Worm (Caenorhabditis elegans): ENCODE results near the gene F35F11.2.
A peak's percentile ranks its signal among the peaks of the same experiment; 100 is the strongest.

Gene F35F11.2

DNA sequence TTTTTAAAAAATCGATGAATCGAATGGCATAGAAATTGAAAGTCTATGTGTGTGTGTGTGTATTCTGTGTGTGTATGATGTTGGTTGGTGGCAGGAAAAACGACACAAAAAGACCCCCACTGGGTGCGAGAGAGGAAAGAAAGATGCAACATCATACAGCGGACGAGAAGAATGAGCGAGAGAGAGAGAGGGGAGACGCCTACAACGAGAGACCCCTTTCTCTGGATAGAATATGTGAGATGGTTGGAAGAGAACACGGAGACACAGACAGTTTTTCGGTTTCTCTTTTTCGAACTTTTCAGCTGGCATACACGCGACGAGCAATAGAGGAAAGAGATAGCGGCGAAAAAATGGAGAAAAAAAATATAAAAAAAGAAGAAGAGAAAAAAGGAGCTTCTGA, 20.2 kb upstream of the F35F11.2 start (continued):
- peak; percentile 62 for TF ChIP-seq egl-27 (tag; optimal IDR thresholded peaks at IDR 0.05)
- TF ChIP-seq ZK546.5 (tag; optimal IDR thresholded peaks at IDR 0.05), result no peak
- TF ChIP-seq lin-39 (tag; optimal IDR thresholded peaks at IDR 0.05), result no peak
- no peak for TF ChIP-seq R02D3.7 (tag; optimal IDR thresholded peaks at IDR 0.05)
- no peak for TF ChIP-seq unc-39 (tag; optimal IDR thresholded peaks at IDR 0.05)
- peak; percentile 81 for TF ChIP-seq blmp-1 (tag; optimal IDR thresholded peaks at IDR 0.05; ENCODE audit: insufficient read depth)
- no peak for TF ChIP-seq nhr-77 (tag; optimal IDR thresholded peaks at IDR 0.05)
- TF ChIP-seq nhr-129 (tag; optimal IDR thresholded peaks at IDR 0.05), result peak; percentile 92
- TF ChIP-seq elt-3 (tag; optimal IDR thresholded peaks at IDR 0.05), result no peak
- peak; percentile 80 for TF ChIP-seq C34F6.9 (tag; optimal IDR thresholded peaks at IDR 0.05)
- TF ChIP-seq snpc-4 (tag; optimal IDR thresholded peaks at IDR 0.05), result peak; percentile 21
- peak; percentile 69 for TF ChIP-seq mab-5 (tag; optimal IDR thresholded peaks at IDR 0.05)
- no peak for TF ChIP-seq mbf-1 (tag; optimal IDR thresholded peaks at IDR 0.05)
- peak; percentile 41 for TF ChIP-seq Y55F3AM.14 (GFP tag; optimal IDR thresholded peaks at IDR 0.05)
- no peak for TF ChIP-seq ama-1 (optimal IDR thresholded peaks at IDR 0.05)
- no peak for TF ChIP-seq ceh-16 (tag; optimal IDR thresholded peaks at IDR 0.05)
- peak; percentile 63 for TF ChIP-seq sem-4 (tag; optimal IDR thresholded peaks at IDR 0.05)
- TF ChIP-seq sma-9 (GFP tag; optimal IDR thresholded peaks at IDR 0.05), result peak; percentile 87
- TF ChIP-seq sma-9 (tag; optimal IDR thresholded peaks at IDR 0.05), result no peak
- TF ChIP-seq unc-55 (GFP tag; optimal IDR thresholded peaks at IDR 0.05), result peak; percentile 85
- TF ChIP-seq sma-3 (GFP tag; optimal IDR thresholded peaks at IDR 0.05), result peak; percentile 25
- TF ChIP-seq lin-11 (tag; optimal IDR thresholded peaks at IDR 0.05), result peak; percentile 40
- peak; percentile 21 for TF ChIP-seq lin-13 (GFP tag; optimal IDR thresholded peaks at IDR 0.05)

DNA sequence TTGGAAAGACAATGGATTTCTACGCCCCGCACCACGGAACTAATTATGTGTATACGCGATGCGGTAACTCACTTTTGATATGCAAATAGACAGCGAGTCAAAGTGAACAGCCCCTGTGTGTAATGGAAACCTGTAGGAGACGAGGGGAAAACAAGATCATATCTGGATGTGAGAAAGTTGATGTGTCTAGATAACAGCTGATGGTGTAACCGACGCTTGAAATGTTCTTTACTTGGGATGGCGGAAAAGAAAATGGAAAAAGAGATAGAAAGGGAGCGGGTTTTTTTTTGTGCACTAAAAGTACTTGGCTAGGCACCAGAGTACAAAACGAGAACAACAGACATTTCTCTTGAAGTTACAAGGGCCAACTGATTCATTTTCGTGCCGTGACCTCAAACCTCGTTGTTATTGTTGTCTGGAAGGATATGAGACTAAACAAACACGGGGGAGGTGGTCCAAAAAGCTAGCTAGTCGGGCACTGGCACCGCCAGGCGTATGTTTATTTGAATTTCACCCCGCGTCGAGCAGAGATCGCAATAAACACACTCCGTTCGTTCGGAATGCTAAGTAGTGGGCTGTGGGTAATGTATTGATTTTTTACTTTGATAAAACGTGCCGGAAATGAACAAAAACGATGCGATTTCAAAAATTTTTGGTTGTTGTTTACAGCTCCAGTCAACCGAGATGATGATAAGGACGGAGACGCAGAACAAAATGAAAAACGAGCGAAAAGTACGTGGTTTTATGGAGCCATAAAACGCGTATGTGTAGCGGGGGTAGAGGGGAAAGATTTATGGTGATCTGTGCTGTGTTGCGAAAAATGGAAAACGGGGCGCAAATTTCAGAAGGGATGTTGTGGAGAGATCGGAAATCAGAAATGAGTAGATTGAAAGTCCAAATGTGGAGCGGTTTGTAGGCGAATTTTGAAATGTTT, 18.0 kb upstream of the F35F11.2 start:
- no peak for TF ChIP-seq nhr-6 (tag; optimal IDR thresholded peaks at IDR 0.05)
- TF ChIP-seq snpc-4 (tag; optimal IDR thresholded peaks at IDR 0.05), result no peak
- TF ChIP-seq unc-62 (GFP tag; optimal IDR thresholded peaks at IDR 0.05), result no peak
- no peak for TF ChIP-seq lsy-2 (tag; optimal IDR thresholded peaks at IDR 0.05)
- no peak for TF ChIP-seq nhr-25 (tag; optimal IDR thresholded peaks at IDR 0.05)
- TF ChIP-seq sem-4 (tag; optimal IDR thresholded peaks at IDR 0.05), result peak; percentile 52
- no peak for TF ChIP-seq nhr-129 (tag; optimal IDR thresholded peaks at IDR 0.05)
- no peak for TF ChIP-seq nhr-23 (tag; optimal IDR thresholded peaks at IDR 0.05)
- TF ChIP-seq nhr-11 (tag; optimal IDR thresholded peaks at IDR 0.05), result no peak
- no peak for TF ChIP-seq sma-3 (GFP tag; optimal IDR thresholded peaks at IDR 0.05)
- no peak for TF ChIP-seq gmeb-1 (tag; optimal IDR thresholded peaks at IDR 0.05)
- TF ChIP-seq lin-13 (GFP tag; optimal IDR thresholded peaks at IDR 0.05), result no peak
- TF ChIP-seq sma-9 (GFP tag; optimal IDR thresholded peaks at IDR 0.05), result peak; percentile 56
- TF ChIP-seq sma-9 (tag; optimal IDR thresholded peaks at IDR 0.05), result no peak
- TF ChIP-seq ztf-1 (GFP tag; conservative IDR thresholded peaks at IDR 0.05), result no peak
- TF ChIP-seq nhr-237 (tag; optimal IDR thresholded peaks at IDR 0.05), result no peak
- no peak for TF ChIP-seq ama-1 (optimal IDR thresholded peaks at IDR 0.05)
- TF ChIP-seq ztf-11 (tag; optimal IDR thresholded peaks at IDR 0.05), result no peak
- no peak for TF ChIP-seq nhr-10 (tag; optimal IDR thresholded peaks at IDR 0.05)
- TF ChIP-seq ZK546.5 (tag; optimal IDR thresholded peaks at IDR 0.05), result no peak
- no peak for TF ChIP-seq R02D3.7 (tag; optimal IDR thresholded peaks at IDR 0.05)
- TF ChIP-seq C34F6.9 (tag; optimal IDR thresholded peaks at IDR 0.05), result no peak
- TF ChIP-seq ceh-82 (tag; optimal IDR thresholded peaks at IDR 0.05), result no peak
- TF ChIP-seq dmd-4 (tag; optimal IDR thresholded peaks at IDR 0.05), result no peak
- TF ChIP-seq nhr-21 (tag; optimal IDR thresholded peaks at IDR 0.05), result no peak
- TF ChIP-seq nhr-12 (tag; optimal IDR thresholded peaks at IDR 0.05), result no peak
- TF ChIP-seq aly-2 (tag; optimal IDR thresholded peaks at IDR 0.05), result no peak
- no peak for TF ChIP-seq skn-1 (tag; optimal IDR thresholded peaks at IDR 0.05)
- no peak for TF ChIP-seq nhr-77 (tag; optimal IDR thresholded peaks at IDR 0.05)
- TF ChIP-seq mab-5 (tag; optimal IDR thresholded peaks at IDR 0.05), result peak; percentile 83
- TF ChIP-seq unc-39 (tag; optimal IDR thresholded peaks at IDR 0.05), result no peak
- TF ChIP-seq lin-11 (tag; optimal IDR thresholded peaks at IDR 0.05), result no peak
- TF ChIP-seq ceh-16 (tag; optimal IDR thresholded peaks at IDR 0.05), result no peak
- no peak for TF ChIP-seq ztf-4 (tag; optimal IDR thresholded peaks at IDR 0.05)
- peak; percentile 70 for TF ChIP-seq crh-2 (tag; optimal IDR thresholded peaks at IDR 0.05)
- TF ChIP-seq unc-55 (GFP tag; optimal IDR thresholded peaks at IDR 0.05), result peak; percentile 4
- no peak for TF ChIP-seq lin-39 (tag; optimal IDR thresholded peaks at IDR 0.05)
- TF ChIP-seq peb-1 (tag; optimal IDR thresholded peaks at IDR 0.05), result no peak
- TF ChIP-seq egl-27 (tag; optimal IDR thresholded peaks at IDR 0.05), result no peak
- no peak for TF ChIP-seq elt-1 (tag; optimal IDR thresholded peaks at IDR 0.05)
- no peak for TF ChIP-seq elt-3 (tag; optimal IDR thresholded peaks at IDR 0.05)
- no peak for TF ChIP-seq mbf-1 (tag; optimal IDR thresholded peaks at IDR 0.05)
- TF ChIP-seq alr-1 (tag; optimal IDR thresholded peaks at IDR 0.05), result no peak
- no peak for TF ChIP-seq F13H6.1 (tag; optimal IDR thresholded peaks at IDR 0.05)
- peak; percentile 64 for TF ChIP-seq blmp-1 (tag; optimal IDR thresholded peaks at IDR 0.05; ENCODE audit: insufficient read depth)
- no peak for TF ChIP-seq Y55F3AM.14 (GFP tag; optimal IDR thresholded peaks at IDR 0.05)
- TF ChIP-seq zag-1 (tag; optimal IDR thresholded peaks at IDR 0.05), result no peak
- no peak for TF ChIP-seq mdl-1 (tag; optimal IDR thresholded peaks at IDR 0.05)
